Fruit fly (Drosophila melanogaster) whole organism, adult: ENCODE data around the gene vir-1.

Source experiments
- CG11617 ChIP-seq: fragments of 200-800 bp; sonication (Bioruptor generic); optimal IDR thresholded peaks from 2 replicates; lab custom pipeline; 2017; ENCODE audit warnings: mild to moderate bottlenecking, missing biosample characterization, missing genetic modification reagents, missing genetic modification characterization
- CG12768 ChIP-seq: fragments of 200-800 bp; sonication (Bioruptor generic); optimal IDR thresholded peaks from 2 replicates; lab custom pipeline; 2017; ENCODE audit warnings: missing biosample characterization, missing genetic modification characterization, mild to moderate bottlenecking, moderate library complexity, missing genetic modification reagents
- CG14711 ChIP-seq: fragments of 200-800 bp; sonication (Bioruptor generic); optimal IDR thresholded peaks from 2 replicates; lab custom pipeline; 2018; ENCODE audit warnings: missing biosample characterization, mild to moderate bottlenecking, missing genetic modification characterization, moderate library complexity
- CG1620 ChIP-seq: fragments of 200-800 bp; sonication (Bioruptor generic); optimal IDR thresholded peaks from 2 replicates; lab custom pipeline; 2016; ENCODE audit warnings: missing biosample characterization, missing genetic modification characterization
- CG33017 ChIP-seq: fragments of 200-800 bp; sonication (Bioruptor generic); optimal IDR thresholded peaks from 2 replicates; lab custom pipeline; 2018; ENCODE audit warnings: missing biosample characterization, mild to moderate bottlenecking, missing genetic modification characterization, moderate library complexity
- CG5204 ChIP-seq: fragments of 200-800 bp; sonication (Bioruptor generic); optimal IDR thresholded peaks from 2 replicates; lab custom pipeline; 2016; ENCODE audit warnings: missing biosample characterization, missing genetic modification characterization
- CG7045 ChIP-seq: fragments of 200-800 bp; sonication (Bioruptor generic); optimal IDR thresholded peaks from 2 replicates; lab custom pipeline; 2017; ENCODE audit warnings: missing biosample characterization, mild to moderate bottlenecking, missing genetic modification characterization
- CG7101 ChIP-seq: fragments of 200-800 bp; sonication (Bioruptor generic); optimal IDR thresholded peaks from 2 replicates; lab custom pipeline; 2018; ENCODE audit warnings: missing biosample characterization, mild to moderate bottlenecking, missing genetic modification characterization, moderate library complexity
- Clk ChIP-seq: fragments of 200-800 bp; sonication (Bioruptor generic); optimal IDR thresholded peaks from 2 replicates; lab custom pipeline; 2017; ENCODE audit warnings: missing biosample characterization, missing genetic modification characterization
- Crg-1 ChIP-seq: fragments of 200-800 bp; sonication (Bioruptor generic); optimal IDR thresholded peaks from 2 replicates; lab custom pipeline; 2016; ENCODE audit warnings: missing biosample characterization, missing genetic modification characterization
- Hr96 ChIP-seq: fragments of 200-800 bp; sonication (Bioruptor generic); optimal IDR thresholded peaks from 2 replicates; lab custom pipeline; 2016; ENCODE audit warnings: missing biosample characterization, missing genetic modification characterization
- Mnt ChIP-seq: fragments of 200-800 bp; sonication (Bioruptor generic); optimal IDR thresholded peaks from 2 replicates; lab custom pipeline; 2016; ENCODE audit warnings: missing biosample characterization, mild to moderate bottlenecking, missing genetic modification characterization
- bab1 ChIP-seq: fragments of 200-800 bp; sonication (Bioruptor generic); optimal IDR thresholded peaks from 3 replicates; lab custom pipeline; 2019; ENCODE audit warnings: missing biosample characterization, mild to moderate bottlenecking, missing genetic modification characterization, moderate library complexity
- cic ChIP-seq: fragments of 200-800 bp; sonication (Bioruptor generic); optimal IDR thresholded peaks from 2 replicates; lab custom pipeline; 2017; ENCODE audit warnings: missing biosample characterization, mild to moderate bottlenecking, missing genetic modification characterization, moderate library complexity
- cnc ChIP-seq, 2 experiments: fragments of >200 bp; optimal IDR thresholded peaks; 2 replicates each; lab custom pipeline; 2017
- kay ChIP-seq: fragments of 200-800 bp; sonication (Bioruptor generic); peaks from one replicate; lab custom pipeline; 2016; ENCODE audit warnings: missing biosample characterization, missing genetic modification characterization, borderline replicate concordance
- ovo ChIP-seq: fragments of 200-800 bp; sonication (Bioruptor generic); optimal IDR thresholded peaks from 2 replicates; lab custom pipeline; 2016; ENCODE audit warnings: missing biosample characterization, missing genetic modification characterization
- pad ChIP-seq: fragments of 200-800 bp; sonication (Bioruptor generic); optimal IDR thresholded peaks from 3 replicates; lab custom pipeline; 2017; ENCODE audit warnings: missing biosample characterization, missing genetic modification characterization, mild to moderate bottlenecking, moderate library complexity, missing genetic modification reagents
- tj ChIP-seq: fragments of 200-800 bp; sonication (Bioruptor generic); optimal IDR thresholded peaks from 3 replicates; lab custom pipeline; 2017; ENCODE audit warnings: missing biosample characterization, mild to moderate bottlenecking, missing genetic modification characterization, moderate library complexity
- toe ChIP-seq: fragments of 200-800 bp; sonication (Bioruptor generic); optimal IDR thresholded peaks from 2 replicates; lab custom pipeline; 2016; ENCODE audit warnings: missing biosample characterization, missing genetic modification characterization

vir-1 gene

dm6 chr2L:12445743-12446142 is 22.5 kb upstream of the vir-1 start, which contains the start of gene Oatp33Ea:
TSS of gene Oatp33Ea (minus strand) at chr2L:12445924.
- TF ChIP-seq Mnt, result peak; percentile 74
- TF ChIP-seq toe (GFP tag; lab: Kevin White, UChicago), result no peak
- no peak for TF ChIP-seq CG5204 (GFP tag; lab: Kevin White, UChicago)
- TF ChIP-seq CG11617 (GFP tag; lab: Kevin White, UChicago), result no peak
- no peak for TF ChIP-seq CG1620
- TF ChIP-seq Clk, result no peak
- no peak for TF ChIP-seq CG14711 (tag; lab: Kevin White, UChicago)
- peak; percentile 90 for TF ChIP-seq cic (GFP tag; lab: Kevin White, UChicago)
- TF ChIP-seq Hr96 (GFP tag; lab: Kevin White, UChicago), result no peak
- no peak for TF ChIP-seq CG7045 (GFP tag; lab: Kevin White, UChicago)
- no peak for TF ChIP-seq kay (GFP tag; lab: Kevin White, UChicago)
- no peak for TF ChIP-seq CG33017 (tag; lab: Kevin White, UChicago)
- TF ChIP-seq cnc (optimal IDR thresholded peaks at IDR 0.05; lab: Kevin White, UChicago), result no peak
- no peak for TF ChIP-seq CG7101 (tag; lab: Kevin White, UChicago)
- no peak for TF ChIP-seq tj
- TF ChIP-seq bab1 (GFP tag; lab: Kevin White, UChicago), result no peak
- peak; percentile 1 for TF ChIP-seq CG12768 (GFP tag; lab: Kevin White, UChicago)
- peak; percentile 13 for TF ChIP-seq ovo (GFP tag; lab: Kevin White, UChicago)
- no peak for TF ChIP-seq pad (GFP tag; lab: Kevin White, UChicago)
- no peak for TF ChIP-seq Crg-1 (GFP tag; lab: Kevin White, UChicago)

- TF ChIP-seq Clk, result no peak
- no peak for TF ChIP-seq pad (GFP tag; lab: Kevin White, UChicago)
- peak; percentile 10 for TF ChIP-seq toe (GFP tag; lab: Kevin White, UChicago)
- peak; percentile 64 for TF ChIP-seq CG12768 (GFP tag; lab: Kevin White, UChicago)
- no peak for TF ChIP-seq CG33017 (tag; lab: Kevin White, UChicago)
- TF ChIP-seq bab1 (GFP tag; lab: Kevin White, UChicago), result peak; percentile 16
- TF ChIP-seq CG5204 (GFP tag; lab: Kevin White, UChicago), result no peak
- TF ChIP-seq CG7045 (GFP tag; lab: Kevin White, UChicago), result no peak
- no peak for TF ChIP-seq tj
- peak; percentile 23 for TF ChIP-seq CG1620
Observed at dm6 chr2L:12435976-12436771, 12.9 kb upstream of the vir-1 start.

dm6 chr2L:12435428-12435827 is 12.2 kb upstream of the vir-1 start:
- no peak for TF ChIP-seq Hr96 (GFP tag; lab: Kevin White, UChicago)
- peak; percentile 4 for TF ChIP-seq ovo (GFP tag; lab: Kevin White, UChicago)
- no peak for TF ChIP-seq cnc (optimal IDR thresholded peaks at IDR 0.05; lab: Kevin White, UChicago)
- peak; percentile 35 for TF ChIP-seq Mnt

- TF ChIP-seq CG12768 (GFP tag; lab: Kevin White, UChicago) (peak; percentile 62), Mnt (peak; percentile 90), CG1620 (no peak), CG14711 (tag; lab: Kevin White, UChicago) (peak; percentile 4), cic (GFP tag; lab: Kevin White, UChicago) (peak; percentile 10)
Observed at dm6 chr2L:12434535-12434938, 11.3 kb upstream of the vir-1 start, which contains the start of gene SC35. TSS of gene SC35 (minus strand) at chr2L:12434665.

dm6 chr2L:12433712-12434534 is 10.7 kb upstream of the vir-1 start, which contains the start of gene eRF3:
TSS of gene eRF3 (plus strand) at chr2L:12434452.
- TF ChIP-seq CG33017 (tag; lab: Kevin White, UChicago) (peak; percentile 82), CG11617 (GFP tag; lab: Kevin White, UChicago) (peak; percentile 83), Crg-1 (GFP tag; lab: Kevin White, UChicago) (peak; percentile 5), tj (peak; percentile 41), kay (GFP tag; lab: Kevin White, UChicago) (no peak), toe (GFP tag; lab: Kevin White, UChicago) (peak; percentile 65), CG7101 (tag; lab: Kevin White, UChicago) (peak; percentile 87), CG1620 (peak; percentile 27), bab1 (GFP tag; lab: Kevin White, UChicago) (peak; percentile 82), CG7045 (GFP tag; lab: Kevin White, UChicago) (peak; percentile 75), cic (GFP tag; lab: Kevin White, UChicago) (no peak), CG12768 (GFP tag; lab: Kevin White, UChicago) (peak; percentile 67), CG5204 (GFP tag; lab: Kevin White, UChicago) (no peak), ovo (GFP tag; lab: Kevin White, UChicago) (peak; percentile 61), pad (GFP tag; lab: Kevin White, UChicago) (peak; percentile 45), Hr96 (GFP tag; lab: Kevin White, UChicago) (peak; percentile 56), cnc (optimal IDR thresholded peaks at IDR 0.05; lab: Kevin White, UChicago) (no peak), Mnt (peak; percentile 45), CG14711 (tag; lab: Kevin White, UChicago) (peak; percentile 88), Clk (peak; percentile 29)
